Worm (Caenorhabditis elegans) whole organism, L4 larva: ENCODE data around the gene nhr-122.

Experiments used
- F44E2.7 ChIP-seq: fragments of 200-800 bp; sonication (Bioruptor generic); IDR thresholded peaks from 2 replicates; pipeline ENCODE4 v2.1.2; 2022; ENCODE audit warnings: missing genetic modification characterization, missing compliant biosample characterization
- Y48G9A.11 ChIP-seq: fragments of 200-800 bp; sonication (Bioruptor generic); IDR thresholded peaks from 2 replicates; pipeline ENCODE4 v1.3.6; 2022; ENCODE audit warnings: missing genetic modification reagents, missing genetic modification characterization, missing compliant biosample characterization
- ZK546.5 ChIP-seq, 2 experiments: sonication (generic microtip); optimal IDR thresholded peaks; 2 replicates each; lab custom pipeline; 2017; ENCODE audit warnings: missing biosample characterization in 2 of 2, missing genetic modification characterization in 2 of 2
- aha-1 ChIP-seq: fragments of 150-350 bp; peaks from one replicate; lab custom pipeline; 2014; ENCODE audit warnings: missing biosample characterization, missing genetic modification characterization
- aly-2 ChIP-seq: sonication (generic microtip); optimal IDR thresholded peaks from 2 replicates; lab custom pipeline; 2018; ENCODE audit warnings: missing biosample characterization, missing genetic modification characterization
- ama-1 ChIP-seq: fragments of 150-350 bp; optimal IDR thresholded peaks from 2 replicates; lab custom pipeline; 2014; ENCODE audit warnings: inconsistent platforms, mixed read lengths
- ceh-20 ChIP-seq: fragments of 200-800 bp; sonication (Bioruptor generic); IDR thresholded peaks from 2 replicates; pipeline ENCODE4 v1.3.6; 2022; ENCODE audit warnings: missing genetic modification reagents, missing genetic modification characterization, missing compliant biosample characterization
- ceh-32 ChIP-seq: sonication (generic microtip); optimal IDR thresholded peaks from 2 replicates; lab custom pipeline; 2016; ENCODE audit warnings: mild to moderate bottlenecking, missing genetic modification characterization, missing compliant biosample characterization; ENCODE audit not compliant: poor library complexity
- daf-12 ChIP-seq: fragments of 150-350 bp; optimal IDR thresholded peaks from 2 replicates; lab custom pipeline; 2014; ENCODE audit warnings: missing biosample characterization, missing genetic modification reagents, missing genetic modification characterization
- daf-19 ChIP-seq: fragments of 200-800 bp; sonication (Bioruptor generic); conservative IDR thresholded peaks from 2 replicates; pipeline ENCODE4 v1.3.6; 2022; ENCODE audit warnings: missing genetic modification characterization, missing compliant biosample characterization
- dmd-8 ChIP-seq: fragments of 200-800 bp; sonication (Bioruptor generic); IDR thresholded peaks from 2 replicates; pipeline ENCODE4 v1.3.6; 2022; ENCODE audit warnings: missing genetic modification characterization, missing compliant biosample characterization
- dmd-9 ChIP-seq: fragments of 200-800 bp; sonication (Bioruptor generic); IDR thresholded peaks from 2 replicates; pipeline ENCODE4 v1.3.6; 2022; ENCODE audit warnings: missing genetic modification reagents, missing genetic modification characterization, missing compliant biosample characterization
- dpl-1 ChIP-seq: fragments of 150-350 bp; optimal IDR thresholded peaks from 2 replicates; lab custom pipeline; 2014; ENCODE audit warnings: missing biosample characterization, missing genetic modification reagents, missing genetic modification characterization
- dve-1 ChIP-seq: sonication (generic microtip); optimal IDR thresholded peaks from 2 replicates; lab custom pipeline; 2017; ENCODE audit warnings: antibody characterized with exemption, mild to moderate bottlenecking, missing genetic modification characterization, missing compliant biosample characterization; ENCODE audit not compliant: insufficient read depth
- egl-27 ChIP-seq: sonication (generic microtip); optimal IDR thresholded peaks from 3 replicates; lab custom pipeline; 2017; ENCODE audit warnings: missing biosample characterization, missing genetic modification reagents, missing genetic modification characterization
- egl-43 ChIP-seq: fragments of 200-800 bp; sonication (Bioruptor generic); IDR thresholded peaks from 2 replicates; pipeline ENCODE4 v1.3.6; 2022; ENCODE audit warnings: missing genetic modification reagents, missing genetic modification characterization, missing compliant biosample characterization
- fkh-10 ChIP-seq: fragments of 150-350 bp; optimal IDR thresholded peaks from 2 replicates; lab custom pipeline; 2014; ENCODE audit warnings: missing biosample characterization, missing genetic modification reagents, missing genetic modification characterization
- hlh-30 ChIP-seq: sonication (generic microtip); optimal IDR thresholded peaks from 2 replicates; lab custom pipeline; 2017; ENCODE audit warnings: antibody characterized with exemption, mild to moderate bottlenecking, missing genetic modification characterization, missing compliant biosample characterization; ENCODE audit not compliant: insufficient read depth
- lin-1 ChIP-seq: fragments of 200-800 bp; sonication (Bioruptor generic); IDR thresholded peaks from 2 replicates; pipeline ENCODE4 v1.3.6; 2022; ENCODE audit warnings: missing genetic modification reagents, missing genetic modification characterization, missing compliant biosample characterization
- lin-13 ChIP-seq: fragments of 150-350 bp; optimal IDR thresholded peaks from 2 replicates; lab custom pipeline; 2014; ENCODE audit warnings: missing biosample characterization, missing genetic modification reagents, missing genetic modification characterization
- lin-39 ChIP-seq: fragments of 150-350 bp; optimal IDR thresholded peaks from 2 replicates; lab custom pipeline; 2014; ENCODE audit warnings: missing biosample characterization, missing genetic modification reagents, missing genetic modification characterization
- madf-5 ChIP-seq, 2 experiments: fragments of 200-800 bp; sonication (Bioruptor generic); IDR thresholded peaks; 2 replicates each; pipeline ENCODE4 v1.3.6; 2022; ENCODE audit warnings: missing compliant biosample characterization in 2 of 2, missing genetic modification characterization in 2 of 2
- mes-2 ChIP-seq: sonication (generic microtip); optimal IDR thresholded peaks from 2 replicates; lab custom pipeline; 2016; ENCODE audit warnings: missing genotype, mild to moderate bottlenecking, missing genetic modification characterization, missing compliant biosample characterization; ENCODE audit not compliant: poor library complexity, severe bottlenecking
- mxl-3 ChIP-seq: fragments of 200-800 bp; sonication (Bioruptor generic); optimal IDR thresholded peaks from 2 replicates; lab custom pipeline; 2018; ENCODE audit warnings: mild to moderate bottlenecking, missing genetic modification characterization, missing compliant biosample characterization
- nhr-10 ChIP-seq: fragments of 150-350 bp; optimal IDR thresholded peaks from 2 replicates; lab custom pipeline; 2014; ENCODE audit warnings: missing biosample characterization, missing genetic modification characterization
- nhr-48 ChIP-seq: sonication (generic microtip); optimal IDR thresholded peaks from 2 replicates; lab custom pipeline; 2016; ENCODE audit warnings: mild to moderate bottlenecking, missing genetic modification characterization, missing compliant biosample characterization
- nhr-76 ChIP-seq: fragments of 150-350 bp; optimal IDR thresholded peaks from 2 replicates; lab custom pipeline; 2014; ENCODE audit warnings: missing biosample characterization, missing genetic modification characterization
- nhr-77 ChIP-seq: fragments of 150-350 bp; optimal IDR thresholded peaks from 2 replicates; lab custom pipeline; 2014; ENCODE audit warnings: missing biosample characterization, missing genetic modification characterization
- php-3 ChIP-seq: fragments of 200-800 bp; sonication (Bioruptor generic); IDR thresholded peaks from 2 replicates; pipeline ENCODE4 v1.3.6; 2022; ENCODE audit warnings: missing genetic modification reagents, missing genetic modification characterization, missing compliant biosample characterization
- pqm-1 ChIP-seq: sonication (generic microtip); optimal IDR thresholded peaks from 2 replicates; lab custom pipeline; 2017; ENCODE audit warnings: missing biosample characterization, missing genetic modification characterization
- rbr-2 ChIP-seq: sonication (generic microtip); optimal IDR thresholded peaks from 2 replicates; lab custom pipeline; 2016; ENCODE audit warnings: missing genotype, missing genetic modification characterization, missing compliant biosample characterization
- sdz-12 ChIP-seq: fragments of 200-800 bp; sonication (Bioruptor generic); optimal IDR thresholded peaks from 2 replicates; lab custom pipeline; 2018; ENCODE audit warnings: mild to moderate bottlenecking, missing genetic modification characterization, missing compliant biosample characterization
- snpc-1.2 ChIP-seq: fragments of 200-800 bp; sonication (Bioruptor generic); IDR thresholded peaks from 2 replicates; pipeline ENCODE4 v1.3.6; 2022; ENCODE audit warnings: missing genetic modification reagents, missing genetic modification characterization, missing compliant biosample characterization
- unc-39 ChIP-seq: sonication (generic microtip); optimal IDR thresholded peaks from 2 replicates; lab custom pipeline; 2017; ENCODE audit warnings: missing biosample characterization, missing genetic modification characterization
- zag-1 ChIP-seq: fragments of 150-350 bp; optimal IDR thresholded peaks from 2 replicates; lab custom pipeline; 2014; ENCODE audit warnings: missing biosample characterization, missing genetic modification characterization
- zip-2 ChIP-seq: fragments of 150-350 bp; optimal IDR thresholded peaks from 2 replicates; lab custom pipeline; 2014; ENCODE audit warnings: missing biosample characterization, missing genetic modification characterization
- ztf-7 ChIP-seq: fragments of 150-350 bp; optimal IDR thresholded peaks from 2 replicates; lab custom pipeline; 2014; ENCODE audit warnings: missing biosample characterization, missing genetic modification characterization

Gene nhr-122

ce11 chrIV:1595802-1596201 is 17.9 kb upstream of the nhr-122 start, which contains the start of gene npp-8 (continued):
- TF ChIP-seq php-3 = peak; percentile 59
- peak; percentile 70; the same call in 1 of the 2 replicates for TF ChIP-seq dmd-9 (GFP tag; lab: Robert Waterston, UW)
- TF ChIP-seq pqm-1 (tag; lab: Kevin White, UChicago) = peak; percentile 30
- peak; percentile 91 for TF ChIP-seq dve-1 (tag; lab: Kevin White, UChicago)
- peak; percentile 62 for TF ChIP-seq ama-1
- TF ChIP-seq lin-1 (GFP tag; lab: Robert Waterston, UW) = peak; percentile 50; the same call in 1 of the 2 replicates
- TF ChIP-seq mes-2 (tag; lab: Kevin White, UChicago) = peak; percentile 97
- peak; percentile 61; the same call in 1 of the 2 replicates for TF ChIP-seq egl-43
- TF ChIP-seq unc-39 (tag; lab: Kevin White, UChicago) = no peak
- TF ChIP-seq nhr-10 (tag; lab: Kevin White, UChicago) = no peak
- TF ChIP-seq daf-12 (tag; lab: Kevin White, UChicago) = no peak
- TF ChIP-seq egl-27 = no peak
- peak in 1 of 2 experiments; percentile 48; a peak in 1 of 4 replicates for TF ChIP-seq madf-5 (GFP tag; IDR thresholded peaks at IDR 0.05; lab: Robert Waterston, UW)
- TF ChIP-seq rbr-2 (tag; lab: Kevin White, UChicago) = peak; percentile 88
- peak; percentile 82 for TF ChIP-seq ceh-20 (GFP tag; lab: Robert Waterston, UW)
- TF ChIP-seq nhr-76 (tag; lab: Kevin White, UChicago) = no peak
- TF ChIP-seq dmd-8 (GFP tag; lab: Robert Waterston, UW) = no peak
- TF ChIP-seq hlh-30 (tag; lab: Kevin White, UChicago) = peak; percentile 90
- no peak for TF ChIP-seq ceh-32 (tag; lab: Kevin White, UChicago)
- peak; percentile 64 for TF ChIP-seq mxl-3 (GFP tag; lab: Kevin White, UChicago)

ce11 chrIV:1597018-1597417 is 16.7 kb upstream of the nhr-122 start, which contains the start of gene ced-2:
ced-2 (plus strand) TSS chrIV:1597318.
- TF ChIP-seq nhr-77 (no peak), dmd-8 (GFP tag; lab: Robert Waterston, UW) (no peak)

ce11 chrIV:1600784-1601183 is 12.9 kb upstream of the nhr-122 start:
- no peak for TF ChIP-seq zag-1
- TF ChIP-seq aha-1 (tag; lab: Kevin White, UChicago) = peak; percentile 59

- TF ChIP-seq lin-13 (GFP tag; lab: Kevin White, UChicago) = no peak
- no peak for TF ChIP-seq Y48G9A.11 (GFP tag; lab: Robert Waterston, UW)
- no peak for TF ChIP-seq rbr-2 (tag; lab: Kevin White, UChicago)
- no peak for TF ChIP-seq dpl-1 (GFP tag; lab: Kevin White, UChicago)
- no peak for TF ChIP-seq ama-1
- TF ChIP-seq nhr-10 (tag; lab: Kevin White, UChicago) = no peak
- TF ChIP-seq ceh-20 (GFP tag; lab: Robert Waterston, UW) = no peak
- TF ChIP-seq zip-2 (tag; lab: Kevin White, UChicago) = no peak
- no peak for TF ChIP-seq F44E2.7 (GFP tag; lab: Robert Waterston, UW)
- TF ChIP-seq fkh-10 = no peak
- no peak for TF ChIP-seq snpc-1.2 (GFP tag; lab: Robert Waterston, UW)
- no peak for TF ChIP-seq pqm-1 (tag; lab: Kevin White, UChicago)
- no peak for TF ChIP-seq sdz-12
- no peak for TF ChIP-seq ZK546.5 (tag; optimal IDR thresholded peaks at IDR 0.05; lab: Kevin White, UChicago)
- no peak for TF ChIP-seq daf-19 (GFP tag; lab: Robert Waterston, UW)
- no peak for TF ChIP-seq aly-2 (tag; lab: Kevin White, UChicago)
- no peak for TF ChIP-seq lin-39 (tag; lab: Kevin White, UChicago)
- no peak for TF ChIP-seq ztf-7 (tag; lab: Kevin White, UChicago)
- no peak for TF ChIP-seq nhr-48 (tag; lab: Kevin White, UChicago)
- no peak for TF ChIP-seq dve-1 (tag; lab: Kevin White, UChicago)
These were observed 12.3 kb upstream of the nhr-122 start, which contains the start of gene set-23 for ce11 chrIV:1601357-1601756. set-23 (plus strand) TSS chrIV:1601657.
